Worm (Caenorhabditis elegans): Measurements from ENCODE around the gene top-3.

DNA sequence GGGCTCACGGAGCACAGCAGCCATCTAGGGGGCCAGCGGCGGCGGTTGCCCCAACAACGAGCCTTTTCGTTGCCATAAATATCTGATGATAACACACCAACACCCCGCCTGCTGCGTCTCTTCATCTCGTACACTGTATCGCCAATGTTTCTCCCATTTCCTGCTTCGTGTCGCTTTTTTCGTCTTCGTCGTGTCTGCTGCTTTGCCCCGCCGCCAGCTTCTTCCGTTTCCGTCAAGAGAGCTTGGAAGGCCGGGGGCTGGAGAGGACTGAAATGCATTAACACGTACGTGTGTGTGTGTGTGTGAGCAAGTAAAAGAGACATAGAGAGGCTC is 24.1 kb downstream of the top-3 start:
- TF ChIP-seq pha-4 (tag; optimal IDR thresholded peaks at IDR 0.05) (no peak), Y67H2A.10 (GFP tag; conservative IDR thresholded peaks at IDR 0.05) (no peak), B0019.2 (GFP tag; conservative IDR thresholded peaks at IDR 0.05) (no peak), snpc-4 (GFP tag; optimal IDR thresholded peaks at IDR 0.05) (peak; percentile 17), snpc-4 (tag; optimal IDR thresholded peaks at IDR 0.05) (peak in 3 of 4 experiments; percentile 29 to 48 (median 38)), F22D6.2 (tag; optimal IDR thresholded peaks at IDR 0.05) (no peak), unc-62 (GFP tag; optimal IDR thresholded peaks at IDR 0.05) (no peak), nhr-90 (tag; optimal IDR thresholded peaks at IDR 0.05) (no peak), egl-44 (GFP tag; IDR thresholded peaks at IDR 0.05) (no peak)

All from whole organism, young adult.